Worm (Caenorhabditis elegans): ENCODE results near the gene F15D4.4.

Gene F15D4.4

ce11 chrII:13248886-13249285 is 6.0 kb upstream of the F15D4.4 start, which contains the start of gene F15D4.6:
Gene F15D4.6, plus strand, starts transcription at chrII:13249186.
- TF ChIP-seq unc-39 (tag; optimal IDR thresholded peaks at IDR 0.05) (no peak), unc-120 (tag; optimal IDR thresholded peaks at IDR 0.05; ENCODE audit: poor library complexity, severe bottlenecking) (no peak), snpc-4 (tag; optimal IDR thresholded peaks at IDR 0.05) (no peak), lsy-2 (tag; optimal IDR thresholded peaks at IDR 0.05) (no peak), nhr-76 (tag; optimal IDR thresholded peaks at IDR 0.05) (no peak), ztf-11 (tag; optimal IDR thresholded peaks at IDR 0.05) (no peak), nhr-12 (tag; optimal IDR thresholded peaks at IDR 0.05) (no peak), pha-4 (tag; optimal IDR thresholded peaks at IDR 0.05) (no peak), zip-8 (tag; optimal IDR thresholded peaks at IDR 0.05) (no peak), blmp-1 (tag; optimal IDR thresholded peaks at IDR 0.05) (no peak), sem-2 (GFP tag; optimal IDR thresholded peaks at IDR 0.05) (no peak), ham-2 (GFP tag; optimal IDR thresholded peaks at IDR 0.05) (no peak), mab-5 (tag; optimal IDR thresholded peaks at IDR 0.05) (no peak), flh-1 (GFP tag; optimal IDR thresholded peaks at IDR 0.05) (no peak), mls-2 (tag; optimal IDR thresholded peaks at IDR 0.05) (no peak), lin-13 (tag; optimal IDR thresholded peaks at IDR 0.05) (no peak), drap-1 (GFP tag; optimal IDR thresholded peaks at IDR 0.05) (no peak), nhr-28 (tag; optimal IDR thresholded peaks at IDR 0.05) (no peak), elt-1 (tag; optimal IDR thresholded peaks at IDR 0.05; ENCODE audit: borderline replicate concordance, insufficient read depth) (no peak)

- TF ChIP-seq elt-3 (tag; optimal IDR thresholded peaks at IDR 0.05) (no peak), lin-13 (tag; optimal IDR thresholded peaks at IDR 0.05) (no peak), unc-39 (tag; optimal IDR thresholded peaks at IDR 0.05) (no peak), elt-1 (tag; optimal IDR thresholded peaks at IDR 0.05; ENCODE audit: borderline replicate concordance, insufficient read depth) (no peak), lin-32 (GFP tag; optimal IDR thresholded peaks at IDR 0.05) (no peak), nhr-2 (tag; optimal IDR thresholded peaks at IDR 0.05) (no peak), ztf-11 (tag; optimal IDR thresholded peaks at IDR 0.05) (no peak), drap-1 (GFP tag; optimal IDR thresholded peaks at IDR 0.05) (no peak), snpc-4 (tag; optimal IDR thresholded peaks at IDR 0.05) (no peak), mls-2 (tag; optimal IDR thresholded peaks at IDR 0.05) (no peak), lsy-2 (tag; optimal IDR thresholded peaks at IDR 0.05) (no peak), unc-120 (tag; optimal IDR thresholded peaks at IDR 0.05; ENCODE audit: poor library complexity, severe bottlenecking) (no peak), mep-1 (tag; optimal IDR thresholded peaks at IDR 0.05) (no peak), nhr-12 (tag; optimal IDR thresholded peaks at IDR 0.05) (no peak), pha-4 (tag; optimal IDR thresholded peaks at IDR 0.05) (no peak), ces-1 (GFP tag; optimal IDR thresholded peaks at IDR 0.05) (no peak), cnd-1 (tag; optimal IDR thresholded peaks at IDR 0.05) (no peak), hlh-1 (tag; optimal IDR thresholded peaks at IDR 0.05) (no peak), ceh-39 (tag; optimal IDR thresholded peaks at IDR 0.05) (no peak)
Measured at ce11 chrII:13245076-13245475, 2.2 kb upstream of the F15D4.4 start, which contains the start of gene F15D4.5. Gene F15D4.5, plus strand, starts transcription at chrII:13245376.

ce11 chrII:13239593-13239992 is 3.3 kb downstream of the F15D4.4 start:
- TF ChIP-seq ces-1 (GFP tag; optimal IDR thresholded peaks at IDR 0.05) (no peak), hlh-1 (tag; optimal IDR thresholded peaks at IDR 0.05) (no peak), sem-2 (GFP tag; optimal IDR thresholded peaks at IDR 0.05) (no peak), lin-13 (tag; optimal IDR thresholded peaks at IDR 0.05) (no peak)

- TF ChIP-seq hlh-1 (tag; optimal IDR thresholded peaks at IDR 0.05) (no peak), lsy-2 (tag; optimal IDR thresholded peaks at IDR 0.05) (peak; percentile 38), ztf-11 (tag; optimal IDR thresholded peaks at IDR 0.05) (no peak), blmp-1 (tag; optimal IDR thresholded peaks at IDR 0.05) (no peak), nhr-237 (tag; optimal IDR thresholded peaks at IDR 0.05) (peak; percentile 29), mls-2 (tag; optimal IDR thresholded peaks at IDR 0.05) (no peak), zip-8 (tag; optimal IDR thresholded peaks at IDR 0.05) (no peak), elt-1 (tag; optimal IDR thresholded peaks at IDR 0.05; ENCODE audit: borderline replicate concordance, insufficient read depth) (no peak), ces-1 (GFP tag; optimal IDR thresholded peaks at IDR 0.05) (peak; percentile 84), mab-5 (tag; optimal IDR thresholded peaks at IDR 0.05) (no peak), mep-1 (tag; optimal IDR thresholded peaks at IDR 0.05) (peak; percentile 37), pha-4 (tag; optimal IDR thresholded peaks at IDR 0.05) (peak; percentile 13), tbx-8 (GFP tag; optimal IDR thresholded peaks at IDR 0.05) (no peak), M03D4.4 (tag; optimal IDR thresholded peaks at IDR 0.05) (no peak)
Measured at ce11 chrII:13237829-13238404, 5.0 kb downstream of the F15D4.4 start, which contains the start of gene romo-1. Gene romo-1, minus strand, starts transcription at chrII:13237907.

- TF ChIP-seq unc-62 (GFP tag; optimal IDR thresholded peaks at IDR 0.05) (no peak), flh-1 (GFP tag; optimal IDR thresholded peaks at IDR 0.05) (no peak), nhr-12 (tag; optimal IDR thresholded peaks at IDR 0.05) (no peak), M03D4.4 (tag; optimal IDR thresholded peaks at IDR 0.05) (no peak), sem-2 (GFP tag; optimal IDR thresholded peaks at IDR 0.05) (no peak), unc-120 (tag; optimal IDR thresholded peaks at IDR 0.05; ENCODE audit: poor library complexity, severe bottlenecking) (no peak), sptf-1 (tag; optimal IDR thresholded peaks at IDR 0.05) (no peak), ham-2 (GFP tag; optimal IDR thresholded peaks at IDR 0.05) (no peak), mep-1 (tag; optimal IDR thresholded peaks at IDR 0.05) (no peak), lin-13 (tag; optimal IDR thresholded peaks at IDR 0.05) (no peak), elt-3 (tag; optimal IDR thresholded peaks at IDR 0.05) (no peak), nhr-2 (tag; optimal IDR thresholded peaks at IDR 0.05) (no peak), lin-32 (GFP tag; optimal IDR thresholded peaks at IDR 0.05) (no peak), nhr-237 (tag; optimal IDR thresholded peaks at IDR 0.05) (no peak), drap-1 (GFP tag; optimal IDR thresholded peaks at IDR 0.05) (no peak), tbx-8 (GFP tag; optimal IDR thresholded peaks at IDR 0.05) (no peak), nhr-76 (tag; optimal IDR thresholded peaks at IDR 0.05) (no peak)
Measured at ce11 chrII:13235289-13235688, 7.6 kb downstream of the F15D4.4 start, which contains the start of gene flp-16. Gene flp-16, plus strand, starts transcription at chrII:13235306.
